Fruit fly (Drosophila melanogaster): ENCODE data around the gene CG31041.

- TF ChIP-seq CG34367 (tag; optimal IDR thresholded peaks at IDR 0.05) (no peak), EcR (GFP tag; optimal IDR thresholded peaks at IDR 0.05) (no peak), CG8301 (tag; optimal IDR thresholded peaks at IDR 0.05) (no peak), gl (tag; optimal IDR thresholded peaks at IDR 0.05) (no peak)
Measured at dm6 chr3R:29590806-29591205, at the start of gene CG31041.
